Worm (Caenorhabditis elegans): ENCODE measurements around the gene bckd-1A.
A peak's percentile ranks its signal among the peaks of the same experiment; 100 is the strongest.

Gene bckd-1A

ce11 chrIII:12978473-12979174, 6.3 kb upstream of the bckd-1A start, which contains the start of the genes ubq-2 and frg-1 (continued):
- TF ChIP-seq nhr-27 (tag; optimal IDR thresholded peaks at IDR 0.05) (no peak), nhr-80 (tag; optimal IDR thresholded peaks at IDR 0.05) (no peak), tbx-9 (tag; optimal IDR thresholded peaks at IDR 0.05; ENCODE audit: borderline replicate concordance) (no peak), ceh-27 (GFP tag; optimal IDR thresholded peaks at IDR 0.05) (peak; percentile 61), F52B5.7 (tag; optimal IDR thresholded peaks at IDR 0.05) (no peak), ztf-18 (tag; optimal IDR thresholded peaks at IDR 0.05) (no peak), unc-130 (GFP tag; optimal IDR thresholded peaks at IDR 0.05) (no peak), ztf-28 (GFP tag; IDR thresholded peaks at IDR 0.05) (0 out of 2 replicates have a peak, but pooled peaks have one; percentile 32), lin-54 (GFP tag; optimal IDR thresholded peaks at IDR 0.05) (peak; percentile 89), ztf-6 (GFP tag; IDR thresholded peaks at IDR 0.05) (no peak), ceh-100 (GFP tag; IDR thresholded peaks at IDR 0.05) (peak; percentile 69), egl-18 (GFP tag; IDR thresholded peaks at IDR 0.05) (no peak), Y67H2A.10 (GFP tag; conservative IDR thresholded peaks at IDR 0.05) (no peak), Y56A3A.18 (GFP tag; IDR thresholded peaks at IDR 0.05) (no peak), sea-2 (GFP tag; IDR thresholded peaks at IDR 0.05) (no peak), B0035.1 (tag; optimal IDR thresholded peaks at IDR 0.05) (peak; percentile 22), ccch-3 (GFP tag; optimal IDR thresholded peaks at IDR 0.05) (no peak), nhr-120 (GFP tag; IDR thresholded peaks at IDR 0.05) (no peak), chd-7 (tag; optimal IDR thresholded peaks at IDR 0.05) (peak; percentile 4), cebp-2 (GFP tag; IDR thresholded peaks at IDR 0.05) (no peak)

ce11 chrIII:12977559-12977958, 5.3 kb upstream of the bckd-1A start, which contains the start of gene ZK1010.2:
Gene ZK1010.2, minus strand, starts transcription at chrIII:12977862.
- TF ChIP-seq gei-17 (GFP tag; optimal IDR thresholded peaks at IDR 0.05) (no peak), ama-1 (optimal IDR thresholded peaks at IDR 0.05) (no peak), ama-1 (GFP tag; optimal IDR thresholded peaks at IDR 0.05) (no peak), B0019.2 (GFP tag; conservative IDR thresholded peaks at IDR 0.05) (no peak), lsl-1 (GFP tag; optimal IDR thresholded peaks at IDR 0.05) (peak; percentile 30), ceh-40 (GFP tag; IDR thresholded peaks at IDR 0.05) (0 out of 2 replicates have a peak, but pooled peaks have one; percentile 25), ztf-26 (tag; optimal IDR thresholded peaks at IDR 0.05) (no peak), ceh-91 (GFP tag; IDR thresholded peaks at IDR 0.05) (no peak), aptf-2 (GFP tag; conservative IDR thresholded peaks at IDR 0.05) (no peak), ets-4 (GFP tag; optimal IDR thresholded peaks at IDR 0.05) (no peak), ztf-6 (GFP tag; IDR thresholded peaks at IDR 0.05) (no peak), nhr-27 (tag; optimal IDR thresholded peaks at IDR 0.05) (no peak), rcor-1 (GFP tag; IDR thresholded peaks at IDR 0.05) (no peak; the same call in 1 of the 2 replicates), madf-8 (GFP tag; conservative IDR thresholded peaks at IDR 0.05) (no peak), hlh-26 (GFP tag; conservative IDR thresholded peaks at IDR 0.05) (no peak), B0336.3 (GFP tag; IDR thresholded peaks at IDR 0.05) (peak; percentile 92), nhr-90 (tag; optimal IDR thresholded peaks at IDR 0.05) (no peak), lsy-27 (tag; optimal IDR thresholded peaks at IDR 0.05; ENCODE audit: borderline replicate concordance, insufficient read depth) (no peak), ztf-3 (GFP tag; optimal IDR thresholded peaks at IDR 0.05) (no peak), Y56A3A.18 (GFP tag; IDR thresholded peaks at IDR 0.05) (no peak), lin-35 (GFP tag; optimal IDR thresholded peaks at IDR 0.05) (peak in 1 of 3 experiments; percentile 6), die-1 (tag; optimal IDR thresholded peaks at IDR 0.05) (no peak), cebp-1 (GFP tag; IDR thresholded peaks at IDR 0.05) (no peak), cebp-1 (tag; optimal IDR thresholded peaks at IDR 0.05) (peak; percentile 5), K11D2.4 (GFP tag; IDR thresholded peaks at IDR 0.05) (no peak), cebp-2 (GFP tag; IDR thresholded peaks at IDR 0.05) (no peak), nhr-120 (GFP tag; IDR thresholded peaks at IDR 0.05) (no peak), ceh-58 (GFP tag; IDR thresholded peaks at IDR 0.05) (no peak), sea-2 (GFP tag; IDR thresholded peaks at IDR 0.05) (no peak), let-526 (GFP tag; IDR thresholded peaks at IDR 0.05) (no peak), snpc-3.4 (tag; optimal IDR thresholded peaks at IDR 0.05) (no peak), F33H1.4 (GFP tag; IDR thresholded peaks at IDR 0.05) (peak; percentile 38; the same call in 1 of the 2 replicates), unc-130 (GFP tag; optimal IDR thresholded peaks at IDR 0.05) (no peak), dox-1 (GFP tag; IDR thresholded peaks at IDR 0.05) (no peak), lin-54 (GFP tag; optimal IDR thresholded peaks at IDR 0.05) (peak; percentile 78)

All from whole organism, young adult.